Fruit fly (Drosophila melanogaster): ENCODE data around the gene CG11723.
A peak's percentile ranks its signal among the peaks of the same experiment; 100 is the strongest.

Gene CG11723

dm6 chr2L:2164520-2165237 is 17.6 kb upstream of the CG11723 start:
- TF ChIP-seq pad (GFP tag; optimal IDR thresholded peaks at IDR 0.05) (peak; percentile 3), cnc (optimal IDR thresholded peaks at IDR 0.05) (no peak), CG11617 (GFP tag; optimal IDR thresholded peaks at IDR 0.05) (no peak), CG14711 (tag; optimal IDR thresholded peaks at IDR 0.05) (no peak), toe (GFP tag; optimal IDR thresholded peaks at IDR 0.05) (no peak), CG1620 (GFP tag; optimal IDR thresholded peaks at IDR 0.05) (no peak), CG12768 (GFP tag; optimal IDR thresholded peaks at IDR 0.05) (no peak), Mnt (GFP tag; optimal IDR thresholded peaks at IDR 0.05) (no peak), tj (GFP tag; optimal IDR thresholded peaks at IDR 0.05) (no peak)

dm6 chr2L:2163568-2163953 is 16.5 kb upstream of the CG11723 start:
- TF ChIP-seq bab1 (GFP tag; optimal IDR thresholded peaks at IDR 0.05) (no peak), CG1620 (GFP tag; optimal IDR thresholded peaks at IDR 0.05) (no peak), CG11617 (GFP tag; optimal IDR thresholded peaks at IDR 0.05) (no peak), Clk (GFP tag; optimal IDR thresholded peaks at IDR 0.05) (no peak), CG12768 (GFP tag; optimal IDR thresholded peaks at IDR 0.05) (no peak), CG33017 (tag; optimal IDR thresholded peaks at IDR 0.05) (no peak), Hr96 (GFP tag; optimal IDR thresholded peaks at IDR 0.05) (no peak), cnc (optimal IDR thresholded peaks at IDR 0.05) (no peak), tj (GFP tag; optimal IDR thresholded peaks at IDR 0.05) (no peak)

dm6 chr2L:2162729-2163567 is 15.9 kb upstream of the CG11723 start:
- TF ChIP-seq Mnt (GFP tag; optimal IDR thresholded peaks at IDR 0.05) (no peak), cnc (optimal IDR thresholded peaks at IDR 0.05) (no peak), cic (GFP tag; optimal IDR thresholded peaks at IDR 0.05) (peak; percentile 39)

- TF ChIP-seq tj (GFP tag; optimal IDR thresholded peaks at IDR 0.05) (no peak), CG12768 (GFP tag; optimal IDR thresholded peaks at IDR 0.05) (no peak), cic (GFP tag; optimal IDR thresholded peaks at IDR 0.05) (no peak), Crg-1 (GFP tag; optimal IDR thresholded peaks at IDR 0.05) (no peak), CG11617 (GFP tag; optimal IDR thresholded peaks at IDR 0.05) (no peak), CG5204 (GFP tag; optimal IDR thresholded peaks at IDR 0.05) (no peak), kay (GFP tag; ENCODE audit: borderline replicate concordance) (no peak), CG1620 (GFP tag; optimal IDR thresholded peaks at IDR 0.05) (no peak), toe (GFP tag; optimal IDR thresholded peaks at IDR 0.05) (no peak), CG14711 (tag; optimal IDR thresholded peaks at IDR 0.05) (no peak), Clk (GFP tag; optimal IDR thresholded peaks at IDR 0.05) (no peak), Hr96 (GFP tag; optimal IDR thresholded peaks at IDR 0.05) (no peak), ovo (GFP tag; optimal IDR thresholded peaks at IDR 0.05) (no peak), pad (GFP tag; optimal IDR thresholded peaks at IDR 0.05) (no peak), CG7045 (GFP tag; optimal IDR thresholded peaks at IDR 0.05) (no peak)
Observed at dm6 chr2L:2162281-2162680, 15.2 kb upstream of the CG11723 start.

- TF ChIP-seq CG7045 (GFP tag; optimal IDR thresholded peaks at IDR 0.05) (no peak), kay (GFP tag; ENCODE audit: borderline replicate concordance) (peak; percentile 75), cic (GFP tag; optimal IDR thresholded peaks at IDR 0.05) (peak; percentile 16), ovo (GFP tag; optimal IDR thresholded peaks at IDR 0.05) (peak; percentile 13), CG1620 (GFP tag; optimal IDR thresholded peaks at IDR 0.05) (no peak), Hr96 (GFP tag; optimal IDR thresholded peaks at IDR 0.05) (no peak)
Observed at dm6 chr2L:2161244-2162243, 14.5 kb upstream of the CG11723 start.

dm6 chr2L:2155453-2155852 is 8.4 kb upstream of the CG11723 start, which contains the start of gene CG15382:
Gene CG15382, plus strand, starts transcription at chr2L:2155753.
- TF ChIP-seq cic (GFP tag; optimal IDR thresholded peaks at IDR 0.05) (no peak), ovo (GFP tag; optimal IDR thresholded peaks at IDR 0.05) (no peak), Crg-1 (GFP tag; optimal IDR thresholded peaks at IDR 0.05) (no peak), CG33017 (tag; optimal IDR thresholded peaks at IDR 0.05) (no peak), Mnt (GFP tag; optimal IDR thresholded peaks at IDR 0.05) (no peak), tj (GFP tag; optimal IDR thresholded peaks at IDR 0.05) (no peak), CG11617 (GFP tag; optimal IDR thresholded peaks at IDR 0.05) (no peak), CG14711 (tag; optimal IDR thresholded peaks at IDR 0.05) (no peak), CG7045 (GFP tag; optimal IDR thresholded peaks at IDR 0.05) (no peak), bab1 (GFP tag; optimal IDR thresholded peaks at IDR 0.05) (no peak), Hr96 (GFP tag; optimal IDR thresholded peaks at IDR 0.05) (no peak), kay (GFP tag; ENCODE audit: borderline replicate concordance) (no peak), CG5204 (GFP tag; optimal IDR thresholded peaks at IDR 0.05) (no peak), toe (GFP tag; optimal IDR thresholded peaks at IDR 0.05) (no peak), cnc (optimal IDR thresholded peaks at IDR 0.05) (no peak), CG7101 (tag; optimal IDR thresholded peaks at IDR 0.05) (no peak), pad (GFP tag; optimal IDR thresholded peaks at IDR 0.05) (no peak)
